Fruit fly (Drosophila melanogaster) whole organism, embryonic: ENCODE data around the gene IKKbeta.

Experiments used
- CG10431 ChIP-seq: fragments of 200-800 bp; sonication (Bioruptor generic); optimal IDR thresholded peaks from 3 replicates; lab custom pipeline; 2018; ENCODE audit warnings: missing biosample characterization, mild to moderate bottlenecking, missing genetic modification characterization
- CG12155 ChIP-seq: fragments of 200-800 bp; sonication (Bioruptor generic); optimal IDR thresholded peaks from 3 replicates; lab custom pipeline; 2016; ENCODE audit warnings: missing biosample characterization, missing genetic modification characterization
- CG12219 ChIP-seq: fragments of 200-800 bp; sonication (Bioruptor generic); optimal IDR thresholded peaks from 3 replicates; lab custom pipeline; 2018; ENCODE audit warnings: missing biosample characterization, mild to moderate bottlenecking, missing genetic modification characterization
- CG14014 ChIP-seq: fragments of 200-800 bp; sonication (Bioruptor generic); IDR thresholded peaks from 2 replicates; pipeline ENCODE4 v1.3.6; 2022; ENCODE audit warnings: missing biosample characterization, missing genetic modification characterization
- CG15011 ChIP-seq: fragments of 200-800 bp; sonication (Bioruptor generic); optimal IDR thresholded peaks from 3 replicates; lab custom pipeline; 2018; ENCODE audit warnings: missing biosample characterization, mild to moderate bottlenecking, missing genetic modification characterization
- CG1603 ChIP-seq: fragments of 200-800 bp; sonication (Bioruptor generic); optimal IDR thresholded peaks from 2 replicates; lab custom pipeline; 2019; ENCODE audit warnings: missing biosample characterization, mild to moderate bottlenecking, missing genetic modification characterization, moderate library complexity
- CG16813 ChIP-seq: fragments of 200-800 bp; sonication (Bioruptor generic); IDR thresholded peaks from 3 replicates; pipeline ENCODE4 v1.3.6; 2022; ENCODE audit warnings: missing biosample characterization, missing genetic modification characterization; ENCODE audit not compliant: partially characterized antibody
- CG1832 ChIP-seq: fragments of 200-800 bp; sonication (Bioruptor generic); optimal IDR thresholded peaks from 2 replicates; lab custom pipeline; 2017; ENCODE audit warnings: missing biosample characterization, mild to moderate bottlenecking, missing genetic modification characterization, inconsistent platforms
- CG2116 ChIP-seq: fragments of 200-800 bp; sonication (Bioruptor generic); optimal IDR thresholded peaks from 3 replicates; lab custom pipeline; 2018; ENCODE audit warnings: missing biosample characterization, mild to moderate bottlenecking, missing genetic modification characterization
- CG2129 ChIP-seq: fragments of 200-800 bp; sonication (Bioruptor generic); IDR thresholded peaks from 2 replicates; pipeline ENCODE4 v1.3.6; 2022; ENCODE audit warnings: missing biosample characterization, missing genetic modification characterization; ENCODE audit not compliant: partially characterized antibody
- CG2202 ChIP-seq: fragments of 200-800 bp; sonication (Bioruptor generic); optimal IDR thresholded peaks from 2 replicates; lab custom pipeline; 2018; ENCODE audit warnings: missing biosample characterization, mild to moderate bottlenecking, missing genetic modification characterization
- CG30403 ChIP-seq: fragments of 200-800 bp; sonication (Bioruptor generic); optimal IDR thresholded peaks from 3 replicates; lab custom pipeline; 2016; ENCODE audit warnings: missing biosample characterization, missing genetic modification characterization
- CG31441 ChIP-seq: fragments of 200-800 bp; sonication (Bioruptor generic); IDR thresholded peaks from 2 replicates; pipeline ENCODE4 v1.3.6; 2022; ENCODE audit warnings: missing biosample characterization, missing genetic modification characterization
- CG3163 ChIP-seq: fragments of 200-800 bp; sonication (Bioruptor generic); optimal IDR thresholded peaks from 3 replicates; lab custom pipeline; 2016; ENCODE audit warnings: missing biosample characterization, missing genetic modification characterization
- CG42726 ChIP-seq: fragments of 200-800 bp; sonication (Bioruptor generic); IDR thresholded peaks from 2 replicates; pipeline ENCODE4 v1.3.6; 2022; ENCODE audit warnings: missing biosample characterization, missing genetic modification characterization; ENCODE audit not compliant: partially characterized antibody
- CG4328 ChIP-seq: fragments of 200-800 bp; sonication (Bioruptor generic); optimal IDR thresholded peaks from 3 replicates; lab custom pipeline; 2017; ENCODE audit warnings: missing biosample characterization, missing genetic modification reagents, missing genetic modification characterization
- CG4404 ChIP-seq: fragments of 200-800 bp; sonication (Bioruptor generic); IDR thresholded peaks from 2 replicates; pipeline ENCODE4 v1.3.6; 2022; ENCODE audit warnings: missing biosample characterization, missing genetic modification characterization
- CG4730 ChIP-seq: fragments of 200-800 bp; sonication (Bioruptor generic); IDR thresholded peaks from 2 replicates; pipeline ENCODE4 v1.3.6; 2022; ENCODE audit warnings: missing biosample characterization, missing genetic modification characterization
- CG8388 ChIP-seq: fragments of 200-800 bp; sonication (Bioruptor generic); optimal IDR thresholded peaks from 2 replicates; lab custom pipeline; 2019; ENCODE audit warnings: missing biosample characterization, mild to moderate bottlenecking, missing genetic modification characterization, moderate library complexity
- CG9876 ChIP-seq: fragments of 200-800 bp; sonication (Bioruptor generic); optimal IDR thresholded peaks from 2 replicates; lab custom pipeline; 2016; ENCODE audit warnings: missing biosample characterization, missing genetic modification characterization
- CTCF ChIP-seq: fragments of 200-800 bp; sonication (Bioruptor generic); optimal IDR thresholded peaks from 2 replicates; lab custom pipeline; 2017; ENCODE audit warnings: missing biosample characterization, mild to moderate bottlenecking, missing genetic modification characterization, moderate library complexity
- Dfd ChIP-seq, 2 experiments: fragments of >200 bp; optimal IDR thresholded peaks; 2 replicates each; lab custom pipeline; 2017; ENCODE audit warnings: missing biosample characterization in 2 of 2, missing genetic modification characterization in 2 of 2
- Dp ChIP-seq: fragments of 200-800 bp; sonication (Bioruptor generic); optimal IDR thresholded peaks from 2 replicates; lab custom pipeline; 2018; ENCODE audit warnings: missing biosample characterization, mild to moderate bottlenecking, missing genetic modification characterization, moderate library complexity
- Eip74EF ChIP-seq, 2 experiments: fragments of 200-800 bp in 1 of 2; fragments of >200 bp in 1 of 2; sonication (Bioruptor generic) in 1 of 2; optimal IDR thresholded peaks; 2 replicates each; lab custom pipeline; 2017 to 2019; ENCODE audit warnings: missing biosample characterization in 2 of 2, missing genetic modification characterization in 2 of 2, mild to moderate bottlenecking in 1 of 2, moderate library complexity in 1 of 2
- Gug ChIP-seq: fragments of 200-800 bp; sonication (Bioruptor generic); IDR thresholded peaks from 4 replicates; pipeline ENCODE4 v1.3.6; 2022; ENCODE audit warnings: missing biosample characterization, missing genetic modification characterization
- HHEX ChIP-seq: fragments of 200-800 bp; sonication (Bioruptor generic); optimal IDR thresholded peaks from 3 replicates; lab custom pipeline; 2017; ENCODE audit warnings: missing biosample characterization, mild to moderate bottlenecking, missing genetic modification characterization, missing genetic modification reagents
- HLHmδ ChIP-seq: fragments of 200-800 bp; sonication (Bioruptor generic); optimal IDR thresholded peaks from 2 replicates; lab custom pipeline; 2018; ENCODE audit warnings: missing biosample characterization, mild to moderate bottlenecking, missing genetic modification characterization, moderate library complexity
- HmgZ ChIP-seq: fragments of 200-800 bp; sonication (Bioruptor generic); optimal IDR thresholded peaks from 2 replicates; lab custom pipeline; 2018; ENCODE audit warnings: missing biosample characterization, mild to moderate bottlenecking, missing genetic modification characterization
- Hr39 ChIP-seq: fragments of >200 bp; optimal IDR thresholded peaks from 2 replicates; lab custom pipeline; 2017
- Hsf ChIP-seq: fragments of 200-800 bp; sonication (Bioruptor generic); optimal IDR thresholded peaks from 3 replicates; lab custom pipeline; 2016; ENCODE audit warnings: missing biosample characterization, missing genetic modification characterization
- Lhr ChIP-seq: fragments of 200-800 bp; sonication (Bioruptor generic); optimal IDR thresholded peaks from 3 replicates; lab custom pipeline; 2017; ENCODE audit warnings: mild to moderate bottlenecking, missing biosample characterization, missing genetic modification reagents, missing genetic modification characterization
- Rx ChIP-seq: fragments of 200-800 bp; sonication (Bioruptor generic); IDR thresholded peaks from 2 replicates; pipeline ENCODE4 v1.3.6; 2022; ENCODE audit warnings: missing biosample characterization, missing genetic modification characterization
- Sox102F ChIP-seq: fragments of 200-800 bp; sonication (Bioruptor generic); optimal IDR thresholded peaks from 2 replicates; lab custom pipeline; 2018; ENCODE audit warnings: missing biosample characterization, mild to moderate bottlenecking, missing genetic modification characterization, moderate library complexity
- Usf ChIP-seq: fragments of 200-800 bp; sonication (Bioruptor generic); optimal IDR thresholded peaks from 2 replicates; lab custom pipeline; 2017; ENCODE audit warnings: missing genotype, missing biosample characterization, missing genetic modification characterization
- Xrp1 ChIP-seq: fragments of 200-800 bp; sonication (Bioruptor generic); IDR thresholded peaks from 2 replicates; pipeline ENCODE4 v1.3.6; 2022; ENCODE audit warnings: missing biosample characterization, missing genetic modification characterization
- bbx ChIP-seq: fragments of 200-800 bp; sonication (Bioruptor generic); IDR thresholded peaks from 2 replicates; pipeline ENCODE4 v1.3.6; 2022; ENCODE audit warnings: missing biosample characterization, missing genetic modification characterization; ENCODE audit not compliant: partially characterized antibody
- cad ChIP-seq: fragments of >200 bp; optimal IDR thresholded peaks from 2 replicates; lab custom pipeline; 2017; ENCODE audit warnings: missing biosample characterization, missing genetic modification characterization
- crp ChIP-seq, 2 experiments: fragments of 200-800 bp; sonication (Bioruptor generic); optimal IDR thresholded peaks; 2 replicates in 1 of 2; 3 replicates in 1 of 2; lab custom pipeline; 2017; ENCODE audit warnings: missing biosample characterization in 2 of 2, missing genetic modification characterization in 2 of 2, mild to moderate bottlenecking in 1 of 2, moderate library complexity in 1 of 2
- dm ChIP-seq: fragments of 200-800 bp; sonication (Bioruptor generic); optimal IDR thresholded peaks from 3 replicates; lab custom pipeline; 2016; ENCODE audit warnings: missing biosample characterization, missing genetic modification characterization
- gcm ChIP-seq: fragments of 200-800 bp; sonication (Bioruptor generic); optimal IDR thresholded peaks from 2 replicates; lab custom pipeline; 2019; ENCODE audit warnings: missing biosample characterization, mild to moderate bottlenecking, missing genetic modification characterization, moderate library complexity
- gsb ChIP-seq: fragments of 200-800 bp; sonication (Bioruptor generic); IDR thresholded peaks from 2 replicates; pipeline ENCODE4 v1.3.6; 2022; ENCODE audit warnings: missing biosample characterization, missing genetic modification characterization
- lbe ChIP-seq: fragments of 200-800 bp; sonication (Bioruptor generic); optimal IDR thresholded peaks from 2 replicates; lab custom pipeline; 2016; ENCODE audit warnings: missing biosample characterization, mild to moderate bottlenecking, missing genetic modification characterization
- maf-S ChIP-seq: fragments of 200-800 bp; sonication (Bioruptor generic); optimal IDR thresholded peaks from 2 replicates; lab custom pipeline; 2016; ENCODE audit warnings: missing biosample characterization, missing genetic modification characterization
- oc ChIP-seq: fragments of 200-800 bp; sonication (Bioruptor generic); optimal IDR thresholded peaks from 2 replicates; lab custom pipeline; 2018; ENCODE audit warnings: missing biosample characterization, mild to moderate bottlenecking, missing genetic modification characterization, moderate library complexity
- pb ChIP-seq: fragments of 200-800 bp; sonication (Bioruptor generic); optimal IDR thresholded peaks from 3 replicates; lab custom pipeline; 2016; ENCODE audit warnings: missing biosample characterization, missing genetic modification characterization
- unpg ChIP-seq: fragments of 200-800 bp; sonication (Bioruptor generic); optimal IDR thresholded peaks from 3 replicates; lab custom pipeline; 2018; ENCODE audit warnings: missing biosample characterization, mild to moderate bottlenecking, missing genetic modification characterization, moderate library complexity
- vfl ChIP-seq: fragments of 200-800 bp; sonication (Bioruptor generic); optimal IDR thresholded peaks from 2 replicates; lab custom pipeline; 2016; ENCODE audit warnings: missing biosample characterization, missing genetic modification characterization
- vnd ChIP-seq: fragments of 200-800 bp; sonication (Bioruptor generic); IDR thresholded peaks from 3 replicates; pipeline ENCODE4 v1.3.6; 2022; ENCODE audit warnings: missing biosample characterization, missing genetic modification characterization; ENCODE audit not compliant: partially characterized antibody
- zfh1 ChIP-seq: fragments of 200-800 bp; sonication (Bioruptor generic); IDR thresholded peaks from 3 replicates; pipeline ENCODE4 v1.3.6; 2022; ENCODE audit warnings: missing biosample characterization, missing genetic modification characterization

Gene IKKbeta

dm6 chr3R:16097661-16098329 is 48.6 kb upstream of the IKKbeta start:
- TF ChIP-seq CG2116 (GFP tag; lab: Kevin White, UChicago): peak; percentile 9
- TF ChIP-seq CG1603 (tag; lab: Kevin White, UChicago): peak; percentile 93
- peak; percentile 25 for TF ChIP-seq CG3163 (GFP tag; lab: Kevin White, UChicago)
- no peak for TF ChIP-seq vfl (GFP tag; lab: Kevin White, UChicago)
- TF ChIP-seq Hr39: no peak
- TF ChIP-seq dm: peak; percentile 65
- TF ChIP-seq lbe: peak; percentile 96
- TF ChIP-seq pb (GFP tag; lab: Kevin White, UChicago): peak; percentile 45
- peak; percentile 77 for TF ChIP-seq CG30403 (GFP tag; lab: Kevin White, UChicago)
- TF ChIP-seq Xrp1 (GFP tag; lab: Robert Waterston, UW): peak; percentile 96
- TF ChIP-seq CG1832 (GFP tag; lab: Kevin White, UChicago): peak; percentile 12
- no peak for TF ChIP-seq cad (GFP tag; lab: Kevin White, UChicago)
- TF ChIP-seq Dp: no peak
- no peak for TF ChIP-seq Rx (GFP tag; lab: Robert Waterston, UW)
- TF ChIP-seq CG31441: peak; percentile 80
- TF ChIP-seq CG14014 (GFP tag; lab: Robert Waterston, UW): peak; percentile 55; the same call in 1 of the 2 replicates
- TF ChIP-seq Hsf (GFP tag; lab: Kevin White, UChicago): peak; percentile 75
- peak; percentile 52 for TF ChIP-seq HmgZ (tag; lab: Kevin White, UChicago)
- peak; percentile 21 for TF ChIP-seq CG15011 (GFP tag; lab: Kevin White, UChicago)
- TF ChIP-seq crp (GFP tag; optimal IDR thresholded peaks at IDR 0.05; lab: Kevin White, UChicago): no peak
- TF ChIP-seq Lhr (GFP tag; lab: Kevin White, UChicago): no peak
- TF ChIP-seq unpg: peak; percentile 85
- peak; percentile 79 for TF ChIP-seq oc
- TF ChIP-seq CTCF (GFP tag; lab: Kevin White, UChicago): peak; percentile 0
- TF ChIP-seq CG4404 (GFP tag; lab: Robert Waterston, UW): peak; percentile 94
- TF ChIP-seq Sox102F (GFP tag; lab: Kevin White, UChicago): peak; percentile 85
- TF ChIP-seq CG2129 (GFP tag; lab: Robert Waterston, UW): no peak
- TF ChIP-seq CG42726 (GFP tag; lab: Robert Waterston, UW): no peak; the same call in 1 of the 2 replicates
- TF ChIP-seq CG10431 (GFP tag; lab: Kevin White, UChicago): no peak
- peak; percentile 80 for TF ChIP-seq CG4730 (GFP tag; lab: Robert Waterston, UW)
- peak; percentile 73 for TF ChIP-seq CG2202 (tag; lab: Kevin White, UChicago)
- peak; percentile 71 for TF ChIP-seq CG8388
- TF ChIP-seq Gug: peak; percentile 75
- peak; percentile 49 for TF ChIP-seq CG9876 (GFP tag; lab: Kevin White, UChicago)
- no peak for TF ChIP-seq Dfd (GFP tag; optimal IDR thresholded peaks at IDR 0.05; lab: Kevin White, UChicago)
- peak; percentile 64 for TF ChIP-seq HHEX (GFP tag; lab: Kevin White, UChicago)
- no peak for TF ChIP-seq bbx (GFP tag; lab: Robert Waterston, UW)
- peak; percentile 45; the same call in 1 of the 3 replicates for TF ChIP-seq vnd (GFP tag; lab: Robert Waterston, UW)
- TF ChIP-seq CG4328: no peak
- TF ChIP-seq HLHmδ (GFP tag; lab: Kevin White, UChicago): no peak
- peak; percentile 42 for TF ChIP-seq Usf (GFP tag; lab: Kevin White, UChicago)
- TF ChIP-seq CG16813 (GFP tag; lab: Robert Waterston, UW): peak; percentile 64
- TF ChIP-seq Eip74EF (GFP tag; optimal IDR thresholded peaks at IDR 0.05; lab: Kevin White, UChicago): peak in 1 of 2 experiments; percentile 30
- TF ChIP-seq gsb: peak; percentile 54
- TF ChIP-seq CG12219: peak; percentile 72
- TF ChIP-seq maf-S: peak; percentile 67
- TF ChIP-seq zfh1 (GFP tag; lab: Robert Waterston, UW): peak; percentile 90
- peak; percentile 63 for TF ChIP-seq gcm (GFP tag; lab: Kevin White, UChicago)
- peak; percentile 60 for TF ChIP-seq CG12155 (GFP tag; lab: Kevin White, UChicago)
